Fruit fly (Drosophila melanogaster): ENCODE measurements around the gene CG12375.

CG12375 gene

DNA sequence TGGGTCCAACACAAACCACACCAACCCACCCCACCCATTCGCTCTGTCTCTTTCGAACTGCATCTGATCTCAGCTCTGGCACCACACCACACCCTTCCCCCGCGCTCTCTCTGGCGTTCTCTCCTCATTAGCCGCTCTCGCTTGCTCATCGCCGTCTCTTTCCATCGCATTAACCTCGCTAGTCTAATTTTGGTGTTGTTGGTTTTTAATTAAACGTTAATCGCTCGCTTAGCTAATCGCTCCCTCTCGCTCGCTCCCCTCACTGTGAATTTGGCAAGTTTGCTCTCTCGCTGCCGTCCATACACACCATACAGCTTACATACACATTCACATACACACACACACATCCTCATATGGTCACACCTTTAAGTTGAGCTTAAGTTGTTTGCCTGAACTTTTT is 22.6 kb downstream of the CG12375 start (continued):
- no peak for TF ChIP-seq p53 (GFP tag; optimal IDR thresholded peaks at IDR 0.05)
- peak; percentile 99 for TF ChIP-seq Vsx1 (GFP tag; optimal IDR thresholded peaks at IDR 0.05)
- no peak for TF ChIP-seq CG17186 (GFP tag; optimal IDR thresholded peaks at IDR 0.05)
- TF ChIP-seq lola (GFP tag; optimal IDR thresholded peaks at IDR 0.05) = peak in 1 of 3 experiments; percentile 0
- no peak for TF ChIP-seq CG18619 (GFP tag; optimal IDR thresholded peaks at IDR 0.05)
- no peak for TF ChIP-seq Nf-YA (GFP tag; IDR thresholded peaks at IDR 0.05)
- TF ChIP-seq CG31388 (GFP tag; optimal IDR thresholded peaks at IDR 0.05) = no peak
- no peak for TF ChIP-seq mirr (GFP tag; optimal IDR thresholded peaks at IDR 0.05)
- TF ChIP-seq CG32772 (GFP tag; IDR thresholded peaks at IDR 0.05) = no peak
- no peak for TF ChIP-seq CG16863 (GFP tag; optimal IDR thresholded peaks at IDR 0.05)
- TF ChIP-seq sqz (GFP tag; optimal IDR thresholded peaks at IDR 0.05) = no peak
- TF ChIP-seq kni (GFP tag; optimal IDR thresholded peaks at IDR 0.05) = peak; percentile 63
- no peak for TF ChIP-seq CG1647 (GFP tag; optimal IDR thresholded peaks at IDR 0.05)
- no peak for TF ChIP-seq MTF-1 (GFP tag; optimal IDR thresholded peaks at IDR 0.05; ENCODE audit: borderline replicate concordance)
- no peak for TF ChIP-seq CHES-1-like (GFP tag; optimal IDR thresholded peaks at IDR 0.05)
- no peak for TF ChIP-seq CG17829 (tag; optimal IDR thresholded peaks at IDR 0.05)
- no peak for TF ChIP-seq zen2 (GFP tag; IDR thresholded peaks at IDR 0.05; ENCODE audit: partially characterized antibody)
- no peak for TF ChIP-seq z (GFP tag; IDR thresholded peaks at IDR 0.05)
- no peak for TF ChIP-seq ewg (GFP tag; optimal IDR thresholded peaks at IDR 0.05)
- TF ChIP-seq Blimp-1 (GFP tag; optimal IDR thresholded peaks at IDR 0.05) = peak; percentile 45
- TF ChIP-seq dpn (GFP tag; optimal IDR thresholded peaks at IDR 0.05) = no peak
- TF ChIP-seq MBD-R2 (GFP tag; IDR thresholded peaks at IDR 0.05) = 0 out of 2 replicates have a peak, but pooled peaks have one; percentile 8
- no peak for TF ChIP-seq dati (GFP tag; IDR thresholded peaks at IDR 0.05)
- peak; percentile 79 for TF ChIP-seq cg (GFP tag; optimal IDR thresholded peaks at IDR 0.05)
- no peak for TF ChIP-seq CG11247 (GFP tag; IDR thresholded peaks at IDR 0.05)
- peak; percentile 40 for TF ChIP-seq CG12769 (tag; optimal IDR thresholded peaks at IDR 0.05)
- TF ChIP-seq CG10565 (GFP tag; optimal IDR thresholded peaks at IDR 0.05) = no peak
- no peak for TF ChIP-seq CG4854 (GFP tag; optimal IDR thresholded peaks at IDR 0.05)
- no peak for TF ChIP-seq Mrtf (GFP tag; IDR thresholded peaks at IDR 0.05)
- no peak for TF ChIP-seq ken (GFP tag; IDR thresholded peaks at IDR 0.05)
- no peak for TF ChIP-seq btn (GFP tag; optimal IDR thresholded peaks at IDR 0.05)
- no peak for TF ChIP-seq stwl (tag; optimal IDR thresholded peaks at IDR 0.05)
- peak; percentile 8; the same call in 1 of the 2 replicates for TF ChIP-seq CG32532 (GFP tag; IDR thresholded peaks at IDR 0.05)
- no peak for TF ChIP-seq CG14050 (GFP tag; IDR thresholded peaks at IDR 0.05)
- no peak for TF ChIP-seq CG11696 (GFP tag; IDR thresholded peaks at IDR 0.05)
- TF ChIP-seq gcm (GFP tag; optimal IDR thresholded peaks at IDR 0.05) = no peak
- no peak for TF ChIP-seq Hr3 (GFP tag; optimal IDR thresholded peaks at IDR 0.05)
- no peak for TF ChIP-seq row (GFP tag; IDR thresholded peaks at IDR 0.05)
- TF ChIP-seq Atf6 (GFP tag; IDR thresholded peaks at IDR 0.05) = 0 out of 2 replicates have a peak, but pooled peaks have one; percentile 21
- TF ChIP-seq gsb-n (tag; optimal IDR thresholded peaks at IDR 0.05) = no peak
- no peak for TF ChIP-seq CG4617 (GFP tag; optimal IDR thresholded peaks at IDR 0.05; ENCODE audit: borderline replicate concordance)
- no peak for TF ChIP-seq crp (GFP tag; optimal IDR thresholded peaks at IDR 0.05)
- no peak for TF ChIP-seq croc (GFP tag; conservative IDR thresholded peaks at IDR 0.05)
- peak; percentile 5 for TF ChIP-seq wek (GFP tag; optimal IDR thresholded peaks at IDR 0.05)
- no peak for TF ChIP-seq Bgb (GFP tag; IDR thresholded peaks at IDR 0.05; ENCODE audit: partially characterized antibody)
- no peak for TF ChIP-seq dan (GFP tag; IDR thresholded peaks at IDR 0.05)
- peak; percentile 15 for TF ChIP-seq CG3163 (GFP tag; optimal IDR thresholded peaks at IDR 0.05)
- TF ChIP-seq al (GFP tag; IDR thresholded peaks at IDR 0.05) = no peak
- TF ChIP-seq Med (GFP tag) = peak; percentile 66
- peak; percentile 75 for TF ChIP-seq CG1832 (GFP tag; optimal IDR thresholded peaks at IDR 0.05)
- no peak for TF ChIP-seq CG30020 (tag; optimal IDR thresholded peaks at IDR 0.05)
